Worm (Caenorhabditis elegans) whole organism, L1 larva: ENCODE measurements around the gene C35D6.3.

Source experiments
- C34B4.2 ChIP-seq: sonication (generic microtip); optimal IDR thresholded peaks from 2 replicates; lab custom pipeline; 2017; ENCODE audit warnings: mild to moderate bottlenecking, missing genetic modification characterization, missing compliant biosample characterization
- alr-1 ChIP-seq: fragments of 200-800 bp; sonication (Bioruptor generic); optimal IDR thresholded peaks from 2 replicates; lab custom pipeline; 2018; ENCODE audit warnings: borderline replicate concordance, mild to moderate bottlenecking, missing genetic modification characterization, missing compliant biosample characterization
- blmp-1 ChIP-seq: fragments of 150-350 bp; optimal IDR thresholded peaks from 2 replicates; lab custom pipeline; 2014; ENCODE audit warnings: missing biosample characterization, missing genetic modification characterization
- ceh-63 ChIP-seq: fragments of 200-800 bp; sonication (Bioruptor generic); optimal IDR thresholded peaks from 2 replicates; lab custom pipeline; 2018; ENCODE audit warnings: mild to moderate bottlenecking, missing genetic modification characterization, missing compliant biosample characterization
- ceh-82 ChIP-seq, 3 experiments: fragments of 150-350 bp in 1 of 3; sonication (generic microtip) in 2 of 3; optimal IDR thresholded peaks; 2 replicates each; lab custom pipeline; 2014 to 2017; ENCODE audit warnings: missing biosample characterization in 3 of 3, missing genetic modification characterization in 3 of 3
- ceh-88 ChIP-seq: fragments of 200-800 bp; sonication (Bioruptor generic); IDR thresholded peaks from 2 replicates; pipeline ENCODE4 v1.3.6; 2022; ENCODE audit warnings: missing genetic modification characterization, missing compliant biosample characterization
- dpl-1 ChIP-seq, 3 experiments: fragments of 150-350 bp in 2 of 3; sonication (generic microtip) in 1 of 3; optimal IDR thresholded peaks; 2 replicates each; lab custom pipeline; 2014 to 2017; ENCODE audit warnings: missing biosample characterization in 3 of 3, missing genetic modification characterization in 3 of 3, missing genetic modification reagents in 3 of 3
- dsc-1 ChIP-seq: sonication (generic microtip); optimal IDR thresholded peaks from 2 replicates; lab custom pipeline; 2016; ENCODE audit warnings: mild to moderate bottlenecking, missing genetic modification characterization, missing compliant biosample characterization
- elt-3 ChIP-seq, 6 experiments: fragments of 150-350 bp in 1 of 6; sonication (generic microtip); optimal IDR thresholded peaks; 2 replicates each; lab custom pipeline; 2017 to 2018; ENCODE audit warnings: missing biosample characterization in 6 of 6, missing genetic modification characterization in 6 of 6, inconsistent platforms in 1 of 6
- ets-5 ChIP-seq: fragments of 200-800 bp; sonication (Bioruptor generic); IDR thresholded peaks from 2 replicates; pipeline ENCODE4 v1.3.6; 2022; ENCODE audit warnings: missing genetic modification characterization, missing compliant biosample characterization
- fkh-10 ChIP-seq: sonication (generic microtip); optimal IDR thresholded peaks from 2 replicates; lab custom pipeline; 2017; ENCODE audit warnings: missing biosample characterization, missing genetic modification reagents, missing genetic modification characterization
- fkh-4 ChIP-seq: sonication (generic microtip); optimal IDR thresholded peaks from 2 replicates; lab custom pipeline; 2016; ENCODE audit warnings: missing compliant biosample characterization, missing genetic modification characterization, borderline replicate concordance
- fkh-8 ChIP-seq: sonication (generic microtip); optimal IDR thresholded peaks from 2 replicates; lab custom pipeline; 2016; ENCODE audit warnings: mild to moderate bottlenecking, missing genetic modification characterization, missing compliant biosample characterization
- fos-1 ChIP-seq: fragments of 150-350 bp; optimal IDR thresholded peaks from 2 replicates; lab custom pipeline; 2014; ENCODE audit warnings: missing biosample characterization, missing genetic modification characterization
- irx-1 ChIP-seq: sonication (generic microtip); optimal IDR thresholded peaks from 2 replicates; lab custom pipeline; 2016; ENCODE audit warnings: missing genetic modification characterization, missing compliant biosample characterization
- lin-13 ChIP-seq: fragments of 150-350 bp; optimal IDR thresholded peaks from 2 replicates; lab custom pipeline; 2014; ENCODE audit warnings: missing biosample characterization, missing genetic modification reagents, missing genetic modification characterization
- lin-14 ChIP-seq: fragments of 200-800 bp; sonication (Bioruptor generic); optimal IDR thresholded peaks from 2 replicates; lab custom pipeline; 2018; ENCODE audit warnings: mild to moderate bottlenecking, missing genetic modification characterization, moderate library complexity, missing compliant biosample characterization
- lin-15B ChIP-seq: fragments of 150-350 bp; sonication (generic microtip); optimal IDR thresholded peaks from 3 replicates; lab custom pipeline; 2014; ENCODE audit warnings: missing biosample characterization, missing genetic modification characterization
- lir-3 ChIP-seq: sonication (generic microtip); optimal IDR thresholded peaks from 2 replicates; lab custom pipeline; 2016; ENCODE audit warnings: mild to moderate bottlenecking, missing genetic modification characterization, moderate library complexity, missing compliant biosample characterization; ENCODE audit not compliant: poor library complexity
- lsy-2 ChIP-seq, 2 experiments: fragments of 150-350 bp; optimal IDR thresholded peaks; 2 replicates each; lab custom pipeline; 2014; ENCODE audit warnings: missing biosample characterization in 2 of 2, missing genetic modification characterization in 2 of 2
- mab-9 ChIP-seq: fragments of 200-800 bp; sonication (Bioruptor generic); IDR thresholded peaks from 2 replicates; pipeline ENCODE4 v1.3.6; 2022; ENCODE audit warnings: missing genetic modification reagents, missing genetic modification characterization, missing compliant biosample characterization
- mdl-1 ChIP-seq, 2 experiments: fragments of 150-350 bp; optimal IDR thresholded peaks; 2 replicates each; lab custom pipeline; 2014 to 2017; ENCODE audit warnings: missing biosample characterization in 2 of 2, missing genetic modification characterization in 2 of 2, inconsistent platforms in 1 of 2
- mef-2 ChIP-seq: fragments of 150-350 bp; optimal IDR thresholded peaks from 2 replicates; lab custom pipeline; 2014; ENCODE audit warnings: missing biosample characterization, missing genetic modification characterization
- mep-1 ChIP-seq: fragments of 150-350 bp; optimal IDR thresholded peaks from 2 replicates; lab custom pipeline; 2014; ENCODE audit warnings: missing biosample characterization, missing genetic modification characterization
- nhr-11 ChIP-seq: fragments of 150-350 bp; optimal IDR thresholded peaks from 2 replicates; lab custom pipeline; 2014; ENCODE audit warnings: missing biosample characterization, missing genetic modification characterization
- nhr-12 ChIP-seq: sonication (generic microtip); optimal IDR thresholded peaks from 2 replicates; lab custom pipeline; 2017; ENCODE audit warnings: missing biosample characterization, missing genetic modification characterization
- nhr-19 ChIP-seq: fragments of 200-800 bp; sonication (Bioruptor generic); conservative IDR thresholded peaks from 2 replicates; pipeline ENCODE4 v1.3.6; 2022; ENCODE audit warnings: missing genetic modification characterization, missing compliant biosample characterization
- nhr-20 ChIP-seq: sonication (generic microtip); optimal IDR thresholded peaks from 2 replicates; lab custom pipeline; 2016; ENCODE audit warnings: mild to moderate bottlenecking, missing genetic modification characterization, missing compliant biosample characterization
- nhr-237 ChIP-seq: fragments of 150-350 bp; optimal IDR thresholded peaks from 2 replicates; lab custom pipeline; 2014; ENCODE audit warnings: missing biosample characterization, missing genetic modification characterization
- nhr-47 ChIP-seq: sonication (generic microtip); optimal IDR thresholded peaks from 2 replicates; lab custom pipeline; 2016; ENCODE audit warnings: mild to moderate bottlenecking, missing genetic modification characterization, moderate library complexity, missing compliant biosample characterization
- nhr-71 ChIP-seq: sonication (generic microtip); optimal IDR thresholded peaks from 2 replicates; lab custom pipeline; 2016; ENCODE audit warnings: mild to moderate bottlenecking, missing genetic modification characterization, moderate library complexity, missing compliant biosample characterization
- nhr-85 ChIP-seq: sonication (generic microtip); peaks from one replicate; lab custom pipeline; 2016; ENCODE audit warnings: missing genetic modification characterization, inconsistent platforms, missing compliant biosample characterization
- nhr-90 ChIP-seq: sonication (generic microtip); optimal IDR thresholded peaks from 2 replicates; lab custom pipeline; 2016; ENCODE audit warnings: mild to moderate bottlenecking, missing genetic modification characterization, missing compliant biosample characterization; ENCODE audit not compliant: poor library complexity
- rnt-1 ChIP-seq: sonication (generic microtip); optimal IDR thresholded peaks from 2 replicates; lab custom pipeline; 2016; ENCODE audit warnings: mild to moderate bottlenecking, missing genetic modification characterization, moderate library complexity, missing compliant biosample characterization
- skn-1 ChIP-seq: fragments of 150-350 bp; optimal IDR thresholded peaks from 2 replicates; lab custom pipeline; 2014; ENCODE audit warnings: missing biosample characterization, missing genetic modification characterization
- snu-23 ChIP-seq: sonication (generic microtip); optimal IDR thresholded peaks from 2 replicates; lab custom pipeline; 2016; ENCODE audit warnings: missing genetic modification characterization, missing compliant biosample characterization
- sptf-1 ChIP-seq: fragments of 150-350 bp; optimal IDR thresholded peaks from 2 replicates; lab custom pipeline; 2014; ENCODE audit warnings: missing biosample characterization, missing genetic modification characterization
- sup-37 ChIP-seq: fragments of 200-800 bp; sonication (Bioruptor generic); optimal IDR thresholded peaks from 2 replicates; lab custom pipeline; 2018; ENCODE audit warnings: mild to moderate bottlenecking, missing genetic modification characterization, missing compliant biosample characterization
- tlp-1 ChIP-seq: fragments of 150-350 bp; optimal IDR thresholded peaks from 2 replicates; lab custom pipeline; 2014; ENCODE audit warnings: missing biosample characterization, missing genetic modification characterization
- unc-30 ChIP-seq: sonication (generic microtip); optimal IDR thresholded peaks from 2 replicates; lab custom pipeline; 2017; ENCODE audit warnings: missing biosample characterization, missing genetic modification characterization
- unc-62 ChIP-seq: fragments of 150-350 bp; optimal IDR thresholded peaks from 2 replicates; lab custom pipeline; 2014; ENCODE audit warnings: missing biosample characterization, missing genetic modification reagents, missing genetic modification characterization
- unc-86 ChIP-seq: sonication (generic microtip); optimal IDR thresholded peaks from 2 replicates; lab custom pipeline; 2016; ENCODE audit warnings: missing genetic modification characterization, missing compliant biosample characterization
- vab-15 ChIP-seq: sonication (generic microtip); optimal IDR thresholded peaks from 2 replicates; lab custom pipeline; 2017; ENCODE audit warnings: missing genotype, mild to moderate bottlenecking, missing genetic modification characterization, missing compliant biosample characterization
- zag-1 ChIP-seq: fragments of 150-350 bp; optimal IDR thresholded peaks from 2 replicates; lab custom pipeline; 2014; ENCODE audit warnings: missing biosample characterization, missing genetic modification characterization

Gene C35D6.3

DNA sequence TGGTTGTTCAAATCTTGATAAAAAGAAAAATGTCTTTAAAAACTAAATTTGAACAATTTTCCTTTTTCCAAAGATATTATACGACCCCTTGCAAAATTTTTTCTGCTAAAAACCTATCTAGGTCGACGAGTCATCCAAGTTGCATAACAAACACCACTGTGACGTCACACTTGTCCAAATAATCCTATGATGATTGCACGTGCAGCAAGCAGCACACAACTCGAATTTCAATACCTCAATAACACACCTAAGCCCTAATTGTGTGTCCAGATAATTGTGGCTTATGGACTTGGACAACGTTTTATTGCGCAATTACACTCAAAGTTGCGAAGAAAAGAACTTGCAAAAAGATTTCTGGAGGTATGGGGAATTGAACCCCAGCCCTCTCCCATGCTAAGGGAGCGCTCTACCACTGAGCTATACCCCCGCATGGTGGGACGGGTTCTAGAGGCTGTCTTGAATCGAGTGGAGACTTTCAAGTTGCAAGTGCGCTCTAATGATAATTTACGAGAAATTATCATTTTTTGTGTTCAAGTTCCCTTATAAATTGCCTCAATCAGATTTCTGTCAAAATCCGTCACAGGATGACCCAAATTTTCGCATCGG lies 42.3 kb downstream of the C35D6.3 start (continued):
- TF ChIP-seq elt-3 (tag; optimal IDR thresholded peaks at IDR 0.05; lab: Kevin White, UChicago) (peak in 1 of 6 experiments; percentile 20), rnt-1 (tag; lab: Kevin White, UChicago) (peak; percentile 76), ceh-82 (tag; optimal IDR thresholded peaks at IDR 0.05; lab: Kevin White, UChicago) (peak in 1 of 3 experiments; percentile 5), nhr-19 (peak; percentile 65), lin-15B (tag; lab: Kevin White, UChicago) (peak; percentile 34), snu-23 (GFP tag; lab: Kevin White, UChicago) (peak; percentile 77), nhr-85 (tag; lab: Kevin White, UChicago) (peak; percentile 81), fkh-4 (no peak), fkh-8 (peak; percentile 75), nhr-47 (tag; lab: Kevin White, UChicago) (peak; percentile 78), skn-1 (tag; lab: Kevin White, UChicago) (peak; percentile 45), lir-3 (tag; lab: Kevin White, UChicago) (peak; percentile 51), mep-1 (tag; lab: Kevin White, UChicago) (peak; percentile 60), lin-14 (GFP tag; lab: Kevin White, UChicago) (peak; percentile 66), lin-13 (GFP tag; lab: Kevin White, UChicago) (peak; percentile 37), nhr-20 (peak; percentile 53), mdl-1 (tag; optimal IDR thresholded peaks at IDR 0.05; lab: Kevin White, UChicago) (peak in 1 of 2 experiments; percentile 48), dpl-1 (GFP tag; optimal IDR thresholded peaks at IDR 0.05; lab: Kevin White, UChicago) (peak; percentile 1 to 41 (median 19)), dsc-1 (tag; lab: Kevin White, UChicago) (peak; percentile 52), lsy-2 (tag; optimal IDR thresholded peaks at IDR 0.05; lab: Kevin White, UChicago) (peak; percentile 28 to 68), C34B4.2 (tag; lab: Kevin White, UChicago) (no peak)

- peak; percentile 6 for TF ChIP-seq blmp-1
- no peak for TF ChIP-seq dsc-1 (tag; lab: Kevin White, UChicago)
- TF ChIP-seq nhr-85 (tag; lab: Kevin White, UChicago) = no peak
- no peak for TF ChIP-seq mef-2 (tag; lab: Kevin White, UChicago)
- TF ChIP-seq unc-86 (tag; lab: Kevin White, UChicago) = no peak
Measured at ce11 chrIV:16391470-16391869, 44.9 kb downstream of the C35D6.3 start.

ce11 chrIV:16393668-16394067 lies 47.1 kb downstream of the C35D6.3 start, which contains the start of gene Y65A5A.24:
Gene Y65A5A.24, plus strand, starts transcription at chrIV:16393968.
- no peak for TF ChIP-seq irx-1 (tag; lab: Kevin White, UChicago)
- no peak for TF ChIP-seq lin-14 (GFP tag; lab: Kevin White, UChicago)
- TF ChIP-seq unc-30 (tag; lab: Kevin White, UChicago) = no peak

DNA sequence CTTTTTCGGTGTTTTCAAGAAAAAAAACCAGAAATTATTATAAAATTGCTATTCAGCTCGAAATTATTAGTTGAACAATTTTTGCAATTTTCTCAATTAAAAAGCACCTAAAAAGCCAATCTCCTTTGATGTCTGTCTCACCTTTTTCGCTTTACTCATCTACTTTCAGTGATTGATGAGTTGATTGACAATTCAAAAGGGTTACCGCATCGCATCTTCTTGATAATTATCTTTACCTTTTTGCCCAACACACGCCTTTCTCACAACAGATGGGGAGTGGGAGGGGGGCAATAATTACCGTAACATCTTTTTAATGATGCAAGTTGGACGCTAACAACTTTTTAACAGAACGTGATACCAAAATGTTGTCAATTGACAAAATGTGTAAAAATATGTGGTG lies 50.0 kb downstream of the C35D6.3 start:
- no peak for TF ChIP-seq ceh-82 (tag; optimal IDR thresholded peaks at IDR 0.05; lab: Kevin White, UChicago)
- no peak for TF ChIP-seq dsc-1 (tag; lab: Kevin White, UChicago)
- no peak for TF ChIP-seq sup-37 (GFP tag; lab: Kevin White, UChicago)
- TF ChIP-seq alr-1 (tag; lab: Kevin White, UChicago) = no peak
- no peak for TF ChIP-seq mab-9 (GFP tag; lab: Robert Waterston, UW)
- peak; percentile 22 for TF ChIP-seq mep-1 (tag; lab: Kevin White, UChicago)
- TF ChIP-seq sptf-1 = no peak
- TF ChIP-seq skn-1 (tag; lab: Kevin White, UChicago) = no peak
- no peak for TF ChIP-seq nhr-237 (tag; lab: Kevin White, UChicago)
- no peak for TF ChIP-seq zag-1 (tag; lab: Kevin White, UChicago)
- peak; percentile 2 for TF ChIP-seq nhr-71 (tag; lab: Kevin White, UChicago)
- TF ChIP-seq nhr-85 (tag; lab: Kevin White, UChicago) = peak; percentile 84
- no peak for TF ChIP-seq lin-15B (tag; lab: Kevin White, UChicago)
- no peak for TF ChIP-seq vab-15 (tag; lab: Kevin White, UChicago)
- TF ChIP-seq ceh-88 (GFP tag; lab: Robert Waterston, UW) = no peak
- TF ChIP-seq tlp-1 (tag; lab: Kevin White, UChicago) = no peak
- no peak for TF ChIP-seq dpl-1 (GFP tag; optimal IDR thresholded peaks at IDR 0.05; lab: Kevin White, UChicago)
- TF ChIP-seq fos-1 (tag; lab: Kevin White, UChicago) = no peak
- no peak for TF ChIP-seq nhr-19
- no peak for TF ChIP-seq nhr-11 (tag; lab: Kevin White, UChicago)
- TF ChIP-seq unc-62 (GFP tag; lab: Kevin White, UChicago) = no peak
- TF ChIP-seq nhr-12 (tag; lab: Kevin White, UChicago) = no peak
- TF ChIP-seq ceh-63 (GFP tag; lab: Kevin White, UChicago) = no peak
- TF ChIP-seq ets-5 (GFP tag; lab: Robert Waterston, UW) = no peak
- TF ChIP-seq rnt-1 (tag; lab: Kevin White, UChicago) = peak; percentile 34
- no peak for TF ChIP-seq unc-30 (tag; lab: Kevin White, UChicago)
- no peak for TF ChIP-seq nhr-90 (tag; lab: Kevin White, UChicago)
- no peak for TF ChIP-seq fkh-10 (GFP tag; lab: Kevin White, UChicago)
- TF ChIP-seq lin-14 (GFP tag; lab: Kevin White, UChicago) = peak; percentile 40
